Worm (Caenorhabditis elegans) whole organism, L1 larva: ENCODE measurements around the gene T24A6.1.

Experiments used
- nhr-76 ChIP-seq: sonication (generic microtip); optimal IDR thresholded peaks from 2 replicates; lab custom pipeline; 2017; ENCODE audit warnings: missing biosample characterization, missing genetic modification characterization
- pqm-1 ChIP-seq: sonication (generic microtip); optimal IDR thresholded peaks from 3 replicates; lab custom pipeline; 2017; ENCODE audit warnings: missing biosample characterization, missing genetic modification characterization
- ztf-11 ChIP-seq, 2 experiments: sonication (generic microtip); optimal IDR thresholded peaks; 2 replicates each; lab custom pipeline; 2016 to 2017; ENCODE audit warnings: missing genetic modification characterization in 2 of 2, missing biosample characterization in 1 of 2, missing compliant biosample characterization in 1 of 2

ce11 chrV:3581643-3582042, 22.8 kb downstream of the T24A6.1 start:
- TF ChIP-seq nhr-76 (tag; lab: Kevin White, UChicago), result no peak
- TF ChIP-seq pqm-1 (tag; lab: Kevin White, UChicago), result no peak
- TF ChIP-seq ztf-11 (tag; optimal IDR thresholded peaks at IDR 0.05; lab: Kevin White, UChicago), result no peak
